Worm (Caenorhabditis elegans) whole organism, late embryonic: ENCODE measurements around the gene C10C6.13.

Source experiments
- che-1 ChIP-seq: sonication (generic microtip); optimal IDR thresholded peaks from 2 replicates; lab custom pipeline; 2016; ENCODE audit warnings: mild to moderate bottlenecking, missing genetic modification characterization, missing compliant biosample characterization
- dve-1 ChIP-seq: sonication (generic microtip); optimal IDR thresholded peaks from 2 replicates; lab custom pipeline; 2017; ENCODE audit warnings: antibody characterized with exemption, mild to moderate bottlenecking, missing genetic modification characterization, missing compliant biosample characterization
- ets-4 ChIP-seq: sonication (generic microtip); optimal IDR thresholded peaks from 2 replicates; lab custom pipeline; 2016; ENCODE audit warnings: missing genetic modification characterization, missing compliant biosample characterization
- fax-1 ChIP-seq: sonication (generic microtip); optimal IDR thresholded peaks from 2 replicates; lab custom pipeline; 2016; ENCODE audit warnings: missing genotype, missing genetic modification characterization, missing compliant biosample characterization
- gmeb-2 ChIP-seq: sonication (generic microtip); optimal IDR thresholded peaks from 2 replicates; lab custom pipeline; 2016; ENCODE audit warnings: missing genetic modification characterization, inconsistent platforms, missing compliant biosample characterization
- hlh-13 ChIP-seq: fragments of 200-800 bp; sonication (Bioruptor generic); optimal IDR thresholded peaks from 2 replicates; lab custom pipeline; 2018; ENCODE audit warnings: mild to moderate bottlenecking, missing genetic modification characterization, missing compliant biosample characterization
- hlh-15 ChIP-seq: sonication (generic microtip); optimal IDR thresholded peaks from 2 replicates; lab custom pipeline; 2016; ENCODE audit warnings: missing genetic modification characterization, missing compliant biosample characterization
- hlh-30 ChIP-seq: sonication (generic microtip); optimal IDR thresholded peaks from 2 replicates; lab custom pipeline; 2017; ENCODE audit warnings: antibody characterized with exemption, missing genetic modification characterization, missing compliant biosample characterization; ENCODE audit not compliant: insufficient read depth
- madf-2 ChIP-seq: sonication (generic microtip); optimal IDR thresholded peaks from 2 replicates; lab custom pipeline; 2017; ENCODE audit warnings: missing genetic modification characterization, missing compliant biosample characterization
- nfya-1 ChIP-seq: sonication (generic microtip); optimal IDR thresholded peaks from 2 replicates; lab custom pipeline; 2017; ENCODE audit warnings: missing genetic modification characterization, mild to moderate bottlenecking, missing compliant biosample characterization, antibody characterized with exemption, moderate library complexity
- pha-2 ChIP-seq: sonication (generic microtip); optimal IDR thresholded peaks from 2 replicates; lab custom pipeline; 2017; ENCODE audit warnings: mild to moderate bottlenecking, missing genetic modification characterization, missing compliant biosample characterization
- unc-55 ChIP-seq: sonication (generic microtip); optimal IDR thresholded peaks from 2 replicates; lab custom pipeline; 2017; ENCODE audit warnings: missing biosample characterization, missing genetic modification reagents, missing genetic modification characterization
- unc-86 ChIP-seq: sonication (generic microtip); optimal IDR thresholded peaks from 2 replicates; lab custom pipeline; 2016; ENCODE audit warnings: missing genetic modification characterization, missing compliant biosample characterization

ce11 chrIV:11510664-11511063 is 41.1 kb upstream of the C10C6.13 start, which contains the start of gene M04B2.6:
- no peak for TF ChIP-seq gmeb-2 (tag; lab: Kevin White, UChicago)
- no peak for TF ChIP-seq nfya-1 (tag; lab: Kevin White, UChicago)
- no peak for TF ChIP-seq pha-2 (tag; lab: Kevin White, UChicago)
- TF ChIP-seq fax-1 (tag; lab: Kevin White, UChicago), result no peak
- no peak for TF ChIP-seq dve-1 (tag; lab: Kevin White, UChicago)
- TF ChIP-seq madf-2, result no peak
- TF ChIP-seq ets-4, result no peak
- TF ChIP-seq che-1 (tag; lab: Kevin White, UChicago), result no peak
- no peak for TF ChIP-seq hlh-30
- no peak for TF ChIP-seq hlh-15 (tag; lab: Kevin White, UChicago)
- TF ChIP-seq unc-86 (tag; lab: Kevin White, UChicago), result no peak
- no peak for TF ChIP-seq unc-55 (GFP tag; lab: Kevin White, UChicago)
- TF ChIP-seq hlh-13 (GFP tag; lab: Kevin White, UChicago), result no peak
